Fruit fly (Drosophila melanogaster): ENCODE results near the gene S.

S gene

DNA sequence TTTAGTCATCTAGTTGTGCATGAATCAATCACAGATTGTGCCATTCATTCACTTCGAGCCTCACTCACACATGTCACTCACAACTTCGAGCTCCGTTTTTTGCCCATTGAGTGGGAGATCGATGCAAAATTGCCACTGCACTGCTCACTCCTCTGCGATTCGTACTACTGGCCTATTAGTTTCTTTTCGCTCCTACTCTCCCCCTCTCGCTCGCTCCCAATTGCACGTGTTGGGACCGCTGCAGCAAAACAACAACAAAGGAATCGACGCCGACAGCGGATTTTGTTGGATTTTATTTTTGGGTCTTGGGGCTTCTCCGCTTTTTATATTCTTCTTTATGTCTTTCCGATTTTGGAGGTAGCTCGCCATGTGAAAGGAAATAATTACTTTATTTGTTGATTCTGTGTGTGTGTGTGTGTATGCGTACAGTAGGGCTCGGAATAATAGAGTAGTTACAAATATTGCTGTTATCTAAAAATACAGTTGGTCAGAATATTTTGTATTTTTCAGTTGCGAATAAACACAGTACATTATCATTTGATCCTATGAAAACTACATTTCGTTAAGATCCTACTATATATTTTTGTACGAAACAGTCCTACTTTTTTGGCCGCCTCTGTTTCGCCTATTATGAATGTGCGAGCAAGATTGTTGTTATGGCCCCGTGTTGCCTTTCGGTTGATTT, 3.3 kb downstream of the S start (continued):
- TF ChIP-seq CG1233 (GFP tag; optimal IDR thresholded peaks at IDR 0.05) (peak; percentile 66), dan (GFP tag; IDR thresholded peaks at IDR 0.05) (0 out of 2 replicates have a peak, but pooled peaks have one; percentile 5), az2 (GFP tag; optimal IDR thresholded peaks at IDR 0.05) (peak; percentile 80), Rx (GFP tag; IDR thresholded peaks at IDR 0.05) (peak; percentile 58), CG10959 (GFP tag; IDR thresholded peaks at IDR 0.05) (0 out of 2 replicates have a peak, but pooled peaks have one; percentile 39), CG2712 (tag; optimal IDR thresholded peaks at IDR 0.05) (peak; percentile 93), sna (GFP tag; IDR thresholded peaks at IDR 0.05; ENCODE audit: partially characterized antibody) (no peak), pho (GFP tag; optimal IDR thresholded peaks at IDR 0.05) (peak; percentile 55), Gsc (GFP tag; IDR thresholded peaks at IDR 0.05) (peak; percentile 38; the same call in 1 of the 2 replicates), CG2116 (GFP tag; optimal IDR thresholded peaks at IDR 0.05) (peak; percentile 29), CG9817 (tag; optimal IDR thresholded peaks at IDR 0.05) (peak; percentile 48), kah (GFP tag; optimal IDR thresholded peaks at IDR 0.05) (peak; percentile 52), CG1792 (GFP tag; optimal IDR thresholded peaks at IDR 0.05) (peak; percentile 49), Sox102F (GFP tag; optimal IDR thresholded peaks at IDR 0.05) (peak; percentile 91), CG14860 (GFP tag; IDR thresholded peaks at IDR 0.05; ENCODE audit: partially characterized antibody) (no peak), CG12236 (GFP tag; optimal IDR thresholded peaks at IDR 0.05) (peak; percentile 71), lab (GFP tag; optimal IDR thresholded peaks at IDR 0.05) (peak; percentile 84), danr (GFP tag; IDR thresholded peaks at IDR 0.05) (peak; percentile 54; the same call in 1 of the 2 replicates), caup (GFP tag; optimal IDR thresholded peaks at IDR 0.05; ENCODE audit: severe bottlenecking) (peak; percentile 45), Taf1 (GFP tag; IDR thresholded peaks at IDR 0.05) (no peak), Ptx1 (GFP tag; IDR thresholded peaks at IDR 0.05) (peak; percentile 73), CG10543 (GFP tag; optimal IDR thresholded peaks at IDR 0.05) (peak; percentile 36), CG2875 (GFP tag; optimal IDR thresholded peaks at IDR 0.05) (peak; percentile 87), tin (GFP tag; optimal IDR thresholded peaks at IDR 0.05) (peak; percentile 75), abd-A (tag; optimal IDR thresholded peaks at IDR 0.05) (peak; percentile 58), sisA (GFP tag; IDR thresholded peaks at IDR 0.05) (peak; percentile 70), D19A (tag; optimal IDR thresholded peaks at IDR 0.05) (peak; percentile 87), CG4404 (GFP tag; IDR thresholded peaks at IDR 0.05) (no peak), lola (GFP tag; optimal IDR thresholded peaks at IDR 0.05) (peak in 1 of 3 experiments; percentile 83), lilli (GFP tag; optimal IDR thresholded peaks at IDR 0.05) (peak; percentile 60), pan (optimal IDR thresholded peaks at IDR 0.05) (no peak), pan (GFP tag; optimal IDR thresholded peaks at IDR 0.05 in 1 of 2, IDR thresholded peaks at IDR 0.05 in 1 of 2) (peak in 1 of 2 experiments; percentile 61), ssp (GFP tag; IDR thresholded peaks at IDR 0.05) (peak; percentile 54), cato (GFP tag; optimal IDR thresholded peaks at IDR 0.05; ENCODE audit: borderline replicate concordance) (peak; percentile 69), peb (GFP tag; IDR thresholded peaks at IDR 0.05) (peak; percentile 66; the same call in 1 of the 2 replicates), shn (GFP tag; optimal IDR thresholded peaks at IDR 0.05) (peak; percentile 45), twi (tag; optimal IDR thresholded peaks at IDR 0.05) (peak; percentile 74), CG2199 (GFP tag; IDR thresholded peaks at IDR 0.05) (0 out of 3 replicates have a peak, but pooled peaks have one; percentile 6), ash1 (GFP tag; optimal IDR thresholded peaks at IDR 0.05) (no peak), Nf-YB (GFP tag; optimal IDR thresholded peaks at IDR 0.05) (peak; percentile 67), Hey (tag; optimal IDR thresholded peaks at IDR 0.05) (no peak), CG8765 (GFP tag; IDR thresholded peaks at IDR 0.05) (no peak; the same call in 1 of the 2 replicates), HLHmδ (GFP tag; optimal IDR thresholded peaks at IDR 0.05) (no peak), H15 (GFP tag; IDR thresholded peaks at IDR 0.05) (peak; percentile 80), CG12155 (GFP tag; optimal IDR thresholded peaks at IDR 0.05) (peak; percentile 62), Hr39 (optimal IDR thresholded peaks at IDR 0.05) (no peak), mam (GFP tag; optimal IDR thresholded peaks at IDR 0.05) (peak; percentile 59), gem (tag; optimal IDR thresholded peaks at IDR 0.05) (peak; percentile 93), NK7.1 (GFP tag; optimal IDR thresholded peaks at IDR 0.05) (peak; percentile 68)
